Worm (Caenorhabditis elegans) whole organism, L1 larva: Measurements from ENCODE around the gene pkc-3.

ENCODE experiments used
- C34B4.2 ChIP-seq: sonication (generic microtip); optimal IDR thresholded peaks from 2 replicates; lab custom pipeline; 2017; ENCODE audit warnings: mild to moderate bottlenecking, missing genetic modification characterization, missing compliant biosample characterization
- F16B12.6 ChIP-seq: fragments of 150-350 bp; optimal IDR thresholded peaks from 2 replicates; lab custom pipeline; 2014; ENCODE audit warnings: missing biosample characterization, missing genetic modification characterization
- aha-1 ChIP-seq: fragments of 150-350 bp; optimal IDR thresholded peaks from 2 replicates; lab custom pipeline; 2014; ENCODE audit warnings: missing biosample characterization, missing genetic modification characterization
- alr-1 ChIP-seq: fragments of 200-800 bp; sonication (Bioruptor generic); optimal IDR thresholded peaks from 2 replicates; lab custom pipeline; 2018; ENCODE audit warnings: borderline replicate concordance, mild to moderate bottlenecking, missing genetic modification characterization, missing compliant biosample characterization
- aly-2 ChIP-seq: fragments of 150-350 bp; optimal IDR thresholded peaks from 2 replicates; lab custom pipeline; 2014; ENCODE audit warnings: missing biosample characterization, missing genetic modification characterization
- ama-1 ChIP-seq: fragments of 150-350 bp; optimal IDR thresholded peaks from 2 replicates; lab custom pipeline; 2014
- ceh-63 ChIP-seq: fragments of 200-800 bp; sonication (Bioruptor generic); optimal IDR thresholded peaks from 2 replicates; lab custom pipeline; 2018; ENCODE audit warnings: mild to moderate bottlenecking, missing genetic modification characterization, missing compliant biosample characterization
- ceh-8 ChIP-seq: fragments of 200-800 bp; sonication (Bioruptor generic); optimal IDR thresholded peaks from 2 replicates; lab custom pipeline; 2018; ENCODE audit warnings: mild to moderate bottlenecking, missing genetic modification characterization, moderate library complexity, missing compliant biosample characterization
- ceh-88 ChIP-seq: fragments of 200-800 bp; sonication (Bioruptor generic); IDR thresholded peaks from 2 replicates; pipeline ENCODE4 v1.3.6; 2022; ENCODE audit warnings: missing genetic modification characterization, missing compliant biosample characterization
- ceh-90 ChIP-seq: sonication (generic microtip); optimal IDR thresholded peaks from 2 replicates; lab custom pipeline; 2016; ENCODE audit warnings: missing genetic modification characterization, missing compliant biosample characterization
- ces-1 ChIP-seq: fragments of 150-350 bp; optimal IDR thresholded peaks from 2 replicates; lab custom pipeline; 2014; ENCODE audit warnings: missing biosample characterization, missing genetic modification reagents, missing genetic modification characterization
- dpl-1 ChIP-seq, 3 experiments: fragments of 150-350 bp in 2 of 3; sonication (generic microtip) in 1 of 3; optimal IDR thresholded peaks; 2 replicates each; lab custom pipeline; 2014 to 2017; ENCODE audit warnings: missing biosample characterization in 3 of 3, missing genetic modification characterization in 3 of 3, missing genetic modification reagents in 3 of 3
- dsc-1 ChIP-seq: sonication (generic microtip); optimal IDR thresholded peaks from 2 replicates; lab custom pipeline; 2016; ENCODE audit warnings: mild to moderate bottlenecking, missing genetic modification characterization, missing compliant biosample characterization
- efl-3 ChIP-seq: fragments of 200-800 bp; sonication (Bioruptor generic); optimal IDR thresholded peaks from 2 replicates; lab custom pipeline; 2018; ENCODE audit warnings: mild to moderate bottlenecking, missing genetic modification characterization, missing compliant biosample characterization
- egl-27 ChIP-seq, 2 experiments: fragments of 150-350 bp in 1 of 2; sonication (generic microtip); optimal IDR thresholded peaks; 3 replicates each; lab custom pipeline; 2017 to 2018; ENCODE audit warnings: missing biosample characterization in 2 of 2, missing genetic modification characterization in 2 of 2, missing genetic modification reagents in 2 of 2
- elt-2 ChIP-seq: sonication (generic microtip); optimal IDR thresholded peaks from 2 replicates; lab custom pipeline; 2016; ENCODE audit warnings: missing genetic modification characterization, mild to moderate bottlenecking, inconsistent platforms, missing compliant biosample characterization, missing genetic modification reagents
- elt-3 ChIP-seq, 6 experiments: fragments of 150-350 bp in 1 of 6; sonication (generic microtip); optimal IDR thresholded peaks; 2 replicates each; lab custom pipeline; 2017 to 2018; ENCODE audit warnings: missing biosample characterization in 6 of 6, missing genetic modification characterization in 6 of 6, inconsistent platforms in 1 of 6
- ets-5 ChIP-seq: fragments of 200-800 bp; sonication (Bioruptor generic); IDR thresholded peaks from 2 replicates; pipeline ENCODE4 v1.3.6; 2022; ENCODE audit warnings: missing genetic modification characterization, missing compliant biosample characterization
- fkh-10 ChIP-seq: sonication (generic microtip); optimal IDR thresholded peaks from 2 replicates; lab custom pipeline; 2017; ENCODE audit warnings: missing biosample characterization, missing genetic modification reagents, missing genetic modification characterization
- fkh-8 ChIP-seq: sonication (generic microtip); optimal IDR thresholded peaks from 2 replicates; lab custom pipeline; 2016; ENCODE audit warnings: mild to moderate bottlenecking, missing genetic modification characterization, missing compliant biosample characterization
- grh-1 ChIP-seq: fragments of 200-800 bp; sonication (Bioruptor generic); IDR thresholded peaks from 2 replicates; pipeline ENCODE4 v1.3.6; 2022; ENCODE audit warnings: missing genetic modification reagents, missing genetic modification characterization, missing compliant biosample characterization
- hpl-2 ChIP-seq: fragments of 150-350 bp; optimal IDR thresholded peaks from 2 replicates; lab custom pipeline; 2014; ENCODE audit warnings: missing biosample characterization, missing genetic modification reagents, missing genetic modification characterization
- jun-1 ChIP-seq: fragments of 150-350 bp; optimal IDR thresholded peaks from 2 replicates; lab custom pipeline; 2014; ENCODE audit warnings: missing biosample characterization, missing genetic modification reagents, missing genetic modification characterization
- lin-13 ChIP-seq: fragments of 150-350 bp; optimal IDR thresholded peaks from 2 replicates; lab custom pipeline; 2014; ENCODE audit warnings: missing biosample characterization, missing genetic modification reagents, missing genetic modification characterization
- lin-14 ChIP-seq: fragments of 200-800 bp; sonication (Bioruptor generic); optimal IDR thresholded peaks from 2 replicates; lab custom pipeline; 2018; ENCODE audit warnings: mild to moderate bottlenecking, missing genetic modification characterization, moderate library complexity, missing compliant biosample characterization
- lir-3 ChIP-seq: sonication (generic microtip); optimal IDR thresholded peaks from 2 replicates; lab custom pipeline; 2016; ENCODE audit warnings: mild to moderate bottlenecking, missing genetic modification characterization, moderate library complexity, missing compliant biosample characterization; ENCODE audit not compliant: poor library complexity
- lsy-2 ChIP-seq, 2 experiments: fragments of 150-350 bp; optimal IDR thresholded peaks; 2 replicates each; lab custom pipeline; 2014; ENCODE audit warnings: missing biosample characterization in 2 of 2, missing genetic modification characterization in 2 of 2
- mep-1 ChIP-seq: fragments of 150-350 bp; optimal IDR thresholded peaks from 2 replicates; lab custom pipeline; 2014; ENCODE audit warnings: missing biosample characterization, missing genetic modification characterization
- nhr-11 ChIP-seq: fragments of 150-350 bp; optimal IDR thresholded peaks from 2 replicates; lab custom pipeline; 2014; ENCODE audit warnings: missing biosample characterization, missing genetic modification characterization
- nhr-47 ChIP-seq: sonication (generic microtip); optimal IDR thresholded peaks from 2 replicates; lab custom pipeline; 2016; ENCODE audit warnings: mild to moderate bottlenecking, missing genetic modification characterization, moderate library complexity, missing compliant biosample characterization
- nhr-71 ChIP-seq: sonication (generic microtip); optimal IDR thresholded peaks from 2 replicates; lab custom pipeline; 2016; ENCODE audit warnings: mild to moderate bottlenecking, missing genetic modification characterization, moderate library complexity, missing compliant biosample characterization
- nhr-77 ChIP-seq: fragments of 150-350 bp; optimal IDR thresholded peaks from 2 replicates; lab custom pipeline; 2014; ENCODE audit warnings: missing biosample characterization, missing genetic modification characterization
- nhr-90 ChIP-seq: sonication (generic microtip); optimal IDR thresholded peaks from 2 replicates; lab custom pipeline; 2016; ENCODE audit warnings: mild to moderate bottlenecking, missing genetic modification characterization, missing compliant biosample characterization; ENCODE audit not compliant: poor library complexity
- rnt-1 ChIP-seq: sonication (generic microtip); optimal IDR thresholded peaks from 2 replicates; lab custom pipeline; 2016; ENCODE audit warnings: mild to moderate bottlenecking, missing genetic modification characterization, moderate library complexity, missing compliant biosample characterization
- sox-4 ChIP-seq: sonication (generic microtip); optimal IDR thresholded peaks from 2 replicates; lab custom pipeline; 2016; ENCODE audit warnings: missing genetic modification characterization, missing compliant biosample characterization
- sptf-1 ChIP-seq: fragments of 150-350 bp; optimal IDR thresholded peaks from 2 replicates; lab custom pipeline; 2014; ENCODE audit warnings: missing biosample characterization, missing genetic modification characterization
- tbx-2 ChIP-seq: sonication (generic microtip); optimal IDR thresholded peaks from 2 replicates; lab custom pipeline; 2016; ENCODE audit warnings: missing genetic modification characterization, missing compliant biosample characterization
- unc-130 ChIP-seq: fragments of 150-350 bp; optimal IDR thresholded peaks from 2 replicates; lab custom pipeline; 2017; ENCODE audit warnings: missing biosample characterization, missing genetic modification characterization, inconsistent platforms
- unc-62 ChIP-seq: fragments of 150-350 bp; optimal IDR thresholded peaks from 2 replicates; lab custom pipeline; 2014; ENCODE audit warnings: missing biosample characterization, missing genetic modification reagents, missing genetic modification characterization
- unc-86 ChIP-seq: sonication (generic microtip); optimal IDR thresholded peaks from 2 replicates; lab custom pipeline; 2016; ENCODE audit warnings: missing genetic modification characterization, missing compliant biosample characterization
- vab-15 ChIP-seq: sonication (generic microtip); optimal IDR thresholded peaks from 2 replicates; lab custom pipeline; 2017; ENCODE audit warnings: missing genotype, mild to moderate bottlenecking, missing genetic modification characterization, missing compliant biosample characterization
- xbp-1 ChIP-seq: sonication (generic microtip); optimal IDR thresholded peaks from 2 replicates; lab custom pipeline; 2016; ENCODE audit warnings: missing genetic modification characterization, missing compliant biosample characterization
- zag-1 ChIP-seq: fragments of 150-350 bp; optimal IDR thresholded peaks from 2 replicates; lab custom pipeline; 2014; ENCODE audit warnings: missing biosample characterization, missing genetic modification characterization
- zip-4 ChIP-seq: fragments of 200-800 bp; sonication (Bioruptor generic); optimal IDR thresholded peaks from 2 replicates; lab custom pipeline; 2018; ENCODE audit warnings: mild to moderate bottlenecking, missing genetic modification characterization, moderate library complexity, missing compliant biosample characterization
- ztf-11 ChIP-seq, 2 experiments: sonication (generic microtip); optimal IDR thresholded peaks; 2 replicates each; lab custom pipeline; 2016 to 2017; ENCODE audit warnings: missing genetic modification characterization in 2 of 2, missing biosample characterization in 1 of 2, missing compliant biosample characterization in 1 of 2

pkc-3 gene

DNA sequence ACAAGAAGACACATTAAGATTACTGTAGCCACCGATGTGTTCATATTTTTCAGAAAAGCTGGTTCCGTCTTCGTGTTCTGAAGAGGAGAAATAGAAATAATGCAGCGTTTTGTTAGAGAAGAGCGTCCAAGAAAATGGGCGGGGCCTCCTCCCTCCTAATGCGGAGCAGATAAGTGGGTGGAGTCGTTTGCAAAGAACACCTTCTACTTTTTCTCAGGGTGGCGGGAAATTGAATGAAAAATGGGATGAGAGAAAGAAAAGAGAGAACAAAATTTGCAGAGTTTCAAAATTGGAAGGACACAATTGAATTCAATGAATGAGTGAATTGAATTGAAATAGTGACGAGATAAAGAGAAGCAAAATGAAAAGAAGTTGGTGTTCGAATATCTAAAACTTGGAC is 14.2 kb upstream of the pkc-3 start, which contains the start of gene F09E5.16:
Gene F09E5.16 (minus strand): TSS at position 101 of the 400 bp plus-strand sequence.
- TF ChIP-seq zip-4 = no peak
- no peak for TF ChIP-seq mep-1 (tag; lab: Kevin White, UChicago)
- TF ChIP-seq lin-14 (GFP tag; lab: Kevin White, UChicago) = peak; percentile 9
- no peak for TF ChIP-seq ceh-63 (GFP tag; lab: Kevin White, UChicago)
- TF ChIP-seq ama-1 = no peak

- no peak for TF ChIP-seq unc-130
- TF ChIP-seq, all 84 proteins: peak for 0
Measured at ce11 chrII:5370641-5371040, 9.2 kb upstream of the pkc-3 start, which contains the start of gene F09E5.12. TSS of gene F09E5.12 (minus strand) at chrII:5370741.

ce11 chrII:5373275-5374047 is 6.4 kb upstream of the pkc-3 start, which contains the start of the genes agt-2 and F09E5.3:
TSS of gene agt-2 (minus strand) at chrII:5373827.
TSS of gene F09E5.3 (plus strand) at chrII:5373997.
- peak; percentile 95 for TF ChIP-seq unc-130
- peak; percentile 77 for TF ChIP-seq sox-4 (tag; lab: Kevin White, UChicago)
- TF ChIP-seq ces-1 = no peak
- TF ChIP-seq nhr-90 = peak; percentile 91
- peak; percentile 26 for TF ChIP-seq zag-1 (tag; lab: Kevin White, UChicago)
- TF ChIP-seq unc-86 (tag; lab: Kevin White, UChicago) = peak; percentile 93
- TF ChIP-seq dpl-1 (GFP tag; optimal IDR thresholded peaks at IDR 0.05; lab: Kevin White, UChicago) = peak; percentile 88 to 91 (median 90)
- TF ChIP-seq vab-15 = peak; percentile 25
- no peak for TF ChIP-seq C34B4.2 (tag; lab: Kevin White, UChicago)
- TF ChIP-seq F16B12.6 (tag; lab: Kevin White, UChicago) = peak; percentile 76
- peak; percentile 96 for TF ChIP-seq lin-14 (GFP tag; lab: Kevin White, UChicago)
- peak; percentile 94 for TF ChIP-seq tbx-2
- TF ChIP-seq fkh-10 (GFP tag; lab: Kevin White, UChicago) = peak; percentile 71
- TF ChIP-seq ceh-88 (GFP tag; lab: Robert Waterston, UW) = peak; percentile 78
- TF ChIP-seq egl-27 (tag; optimal IDR thresholded peaks at IDR 0.05; lab: Kevin White, UChicago) = peak; percentile 1 to 14
- peak; percentile 87 for TF ChIP-seq lir-3 (tag; lab: Kevin White, UChicago)
- TF ChIP-seq nhr-47 = peak; percentile 96
- peak; percentile 89 for TF ChIP-seq jun-1 (tag; lab: Kevin White, UChicago)
- TF ChIP-seq xbp-1 = peak; percentile 95
- TF ChIP-seq ztf-11 (tag; optimal IDR thresholded peaks at IDR 0.05; lab: Kevin White, UChicago) = peak in 1 of 2 experiments; percentile 81
- TF ChIP-seq elt-2 (tag; lab: Kevin White, UChicago) = peak; percentile 82
- no peak for TF ChIP-seq alr-1 (tag; lab: Kevin White, UChicago)
- TF ChIP-seq sptf-1 (tag; lab: Kevin White, UChicago) = no peak
- peak; percentile 96 for TF ChIP-seq rnt-1 (tag; lab: Kevin White, UChicago)
- TF ChIP-seq dsc-1 = peak; percentile 95
- no peak for TF ChIP-seq unc-62 (GFP tag; lab: Kevin White, UChicago)
- no peak for TF ChIP-seq ets-5
- peak; percentile 87 for TF ChIP-seq grh-1 (GFP tag; lab: Robert Waterston, UW)
- peak; percentile 86 for TF ChIP-seq nhr-77 (tag; lab: Kevin White, UChicago)
- TF ChIP-seq hpl-2 (GFP tag; lab: Kevin White, UChicago) = peak; percentile 63
- TF ChIP-seq nhr-11 (tag; lab: Kevin White, UChicago) = peak; percentile 81
- peak; percentile 92 for TF ChIP-seq fkh-8 (tag; lab: Kevin White, UChicago)
- peak; percentile 95 to 97 for TF ChIP-seq lsy-2 (tag; optimal IDR thresholded peaks at IDR 0.05; lab: Kevin White, UChicago)
- TF ChIP-seq aly-2 (tag; lab: Kevin White, UChicago) = peak; percentile 92
- TF ChIP-seq mep-1 (tag; lab: Kevin White, UChicago) = peak; percentile 98
- TF ChIP-seq aha-1 (tag; lab: Kevin White, UChicago) = peak; percentile 20
- TF ChIP-seq ceh-8 (GFP tag; lab: Kevin White, UChicago) = peak; percentile 85
- TF ChIP-seq lin-13 (GFP tag; lab: Kevin White, UChicago) = peak; percentile 88
- peak; percentile 97 for TF ChIP-seq nhr-71
- peak; percentile 37 for TF ChIP-seq ceh-90 (tag; lab: Kevin White, UChicago)
- peak in 3 of 6 experiments; percentile 43 to 81 (median 77) for TF ChIP-seq elt-3 (tag; optimal IDR thresholded peaks at IDR 0.05; lab: Kevin White, UChicago)
- TF ChIP-seq zip-4 = peak; percentile 81
- TF ChIP-seq efl-3 (GFP tag; lab: Kevin White, UChicago) = peak; percentile 21
